Fruit fly (Drosophila melanogaster): ENCODE results near the gene Jon65Aiv.

Gene Jon65Aiv

dm6 chr3L:6059062-6059708 is 20.2 kb downstream of the Jon65Aiv start, which contains the start of gene CG6592 (continued):
- TF ChIP-seq CG2116 (GFP tag; optimal IDR thresholded peaks at IDR 0.05) = peak; percentile 31
- TF ChIP-seq Myb (GFP tag; optimal IDR thresholded peaks at IDR 0.05) = peak; percentile 63
- peak; percentile 49 for TF ChIP-seq CG4404 (GFP tag; IDR thresholded peaks at IDR 0.05)
- TF ChIP-seq zen2 (GFP tag; IDR thresholded peaks at IDR 0.05; ENCODE audit: partially characterized antibody) = no peak
- peak; percentile 44 for TF ChIP-seq CG12236 (GFP tag; optimal IDR thresholded peaks at IDR 0.05)
- peak; percentile 18 for TF ChIP-seq unpg (GFP tag; optimal IDR thresholded peaks at IDR 0.05)
- peak; percentile 87 for TF ChIP-seq ewg (GFP tag; optimal IDR thresholded peaks at IDR 0.05)
- TF ChIP-seq Ssrp (tag; optimal IDR thresholded peaks at IDR 0.05) = peak; percentile 20
- peak; percentile 11 for TF ChIP-seq CG11723 (GFP tag; optimal IDR thresholded peaks at IDR 0.05)
- peak; percentile 68 for TF ChIP-seq CG13775 (GFP tag; optimal IDR thresholded peaks at IDR 0.05)
- TF ChIP-seq Kr (GFP tag; optimal IDR thresholded peaks at IDR 0.05) = peak; percentile 68
- TF ChIP-seq Fer2 (tag; optimal IDR thresholded peaks at IDR 0.05) = no peak
- peak; percentile 62 for TF ChIP-seq CG10209 (GFP tag; optimal IDR thresholded peaks at IDR 0.05)
- TF ChIP-seq so (GFP tag; IDR thresholded peaks at IDR 0.05) = 0 out of 3 replicates have a peak, but pooled peaks have one; percentile 25
- no peak for TF ChIP-seq lov (optimal IDR thresholded peaks at IDR 0.05)
- TF ChIP-seq lov (GFP tag; IDR thresholded peaks at IDR 0.05) = peak; percentile 73; the same call in 2 of the 3 replicates
- TF ChIP-seq Optix (GFP tag; IDR thresholded peaks at IDR 0.05) = 0 out of 3 replicates have a peak, but pooled peaks have one; percentile 28
- peak; percentile 80 for TF ChIP-seq CG9727 (GFP tag; optimal IDR thresholded peaks at IDR 0.05)
- TF ChIP-seq slp2 (GFP tag; optimal IDR thresholded peaks at IDR 0.05) = peak; percentile 4
- TF ChIP-seq zfh1 (GFP tag; IDR thresholded peaks at IDR 0.05) = peak; percentile 61; the same call in 1 of the 3 replicates
- peak in 1 of 2 experiments; percentile 70 for TF ChIP-seq Dfd (GFP tag; optimal IDR thresholded peaks at IDR 0.05)
- TF ChIP-seq CG3065 (GFP tag; optimal IDR thresholded peaks at IDR 0.05) = peak; percentile 14
- TF ChIP-seq PHDP (tag; optimal IDR thresholded peaks at IDR 0.05) = no peak
- TF ChIP-seq cwo (GFP tag; optimal IDR thresholded peaks at IDR 0.05) = no peak
- TF ChIP-seq nmo (GFP tag; optimal IDR thresholded peaks at IDR 0.05) = peak; percentile 59
- peak; percentile 38; the same call in 1 of the 3 replicates for TF ChIP-seq knrl (GFP tag; IDR thresholded peaks at IDR 0.05; ENCODE audit: partially characterized antibody)
- peak; percentile 36 for TF ChIP-seq CG9609 (GFP tag; optimal IDR thresholded peaks at IDR 0.05)
- TF ChIP-seq Xbp1 (GFP tag; optimal IDR thresholded peaks at IDR 0.05) = peak; percentile 29
- peak; percentile 67 for TF ChIP-seq CG8089 (GFP tag; optimal IDR thresholded peaks at IDR 0.05)
- TF ChIP-seq CG10959 (GFP tag; IDR thresholded peaks at IDR 0.05) = peak; percentile 49; the same call in 1 of the 2 replicates
- peak; percentile 80 for TF ChIP-seq sens (GFP tag)
- TF ChIP-seq Lhr (GFP tag; optimal IDR thresholded peaks at IDR 0.05) = peak; percentile 40
- TF ChIP-seq Eip74EF (GFP tag; optimal IDR thresholded peaks at IDR 0.05) = peak in 1 of 2 experiments; percentile 24
- TF ChIP-seq CG11093 (GFP tag; IDR thresholded peaks at IDR 0.05) = no peak
- TF ChIP-seq Hr39 (optimal IDR thresholded peaks at IDR 0.05) = no peak
- peak; percentile 78 for TF ChIP-seq dmrt11E (tag; optimal IDR thresholded peaks at IDR 0.05)
- TF ChIP-seq dpn (GFP tag; optimal IDR thresholded peaks at IDR 0.05) = peak in 1 of 2 experiments; percentile 61
- peak; percentile 68 for TF ChIP-seq Usf (GFP tag; optimal IDR thresholded peaks at IDR 0.05)
- TF ChIP-seq stwl (tag; optimal IDR thresholded peaks at IDR 0.05) = peak; percentile 91
- TF ChIP-seq az2 (GFP tag; optimal IDR thresholded peaks at IDR 0.05) = peak; percentile 17
- peak; percentile 67 for TF ChIP-seq Hsf (GFP tag; optimal IDR thresholded peaks at IDR 0.05)
- peak; percentile 76 for TF ChIP-seq CG17328 (GFP tag; IDR thresholded peaks at IDR 0.05)
- peak; percentile 15 for TF ChIP-seq CG17829 (tag; optimal IDR thresholded peaks at IDR 0.05)
- TF ChIP-seq CG30431 (GFP tag; optimal IDR thresholded peaks at IDR 0.05) = peak; percentile 87
- peak; percentile 36 for TF ChIP-seq CG4617 (GFP tag; optimal IDR thresholded peaks at IDR 0.05; ENCODE audit: borderline replicate concordance)
- TF ChIP-seq Atf-2 (GFP tag; optimal IDR thresholded peaks at IDR 0.05) = peak; percentile 32
- no peak for TF ChIP-seq CG10274 (GFP tag; optimal IDR thresholded peaks at IDR 0.05)
- TF ChIP-seq H15 (GFP tag; IDR thresholded peaks at IDR 0.05) = no peak
- TF ChIP-seq CG8290 (GFP tag; optimal IDR thresholded peaks at IDR 0.05) = peak; percentile 81
- TF ChIP-seq CG8290 (tag; optimal IDR thresholded peaks at IDR 0.05) = peak; percentile 60 to 84
